Fruit fly (Drosophila melanogaster): ENCODE data around the gene fkh.

dm6 chr3R:28623115-28623514 lies 38.1 kb upstream of the fkh start:
- no peak for TF ChIP-seq salr (GFP tag; optimal IDR thresholded peaks at IDR 0.05)
- no peak for TF ChIP-seq acj6 (GFP tag; optimal IDR thresholded peaks at IDR 0.05)
- TF ChIP-seq CG6276 (GFP tag; optimal IDR thresholded peaks at IDR 0.05) = no peak
- no peak for TF ChIP-seq CG11294 (GFP tag; IDR thresholded peaks at IDR 0.05)
- no peak for TF ChIP-seq eg (GFP tag; IDR thresholded peaks at IDR 0.05)
- TF ChIP-seq Sox102F (GFP tag; optimal IDR thresholded peaks at IDR 0.05) = no peak
- no peak for TF ChIP-seq Sox14 (GFP tag; optimal IDR thresholded peaks at IDR 0.05)
- no peak for TF ChIP-seq Blimp-1 (GFP tag; optimal IDR thresholded peaks at IDR 0.05)
- no peak for TF ChIP-seq OdsH (GFP tag; optimal IDR thresholded peaks at IDR 0.05)
- TF ChIP-seq Eip93F (GFP tag; optimal IDR thresholded peaks at IDR 0.05) = no peak
- no peak for TF ChIP-seq Hr38 (GFP tag; optimal IDR thresholded peaks at IDR 0.05)
